Worm (Caenorhabditis elegans) whole organism, L2 larva: Measurements from ENCODE around the gene F54F11.1.

ENCODE experiments used
- aly-2 ChIP-seq: fragments of 150-350 bp; optimal IDR thresholded peaks from 2 replicates; lab custom pipeline; 2014; ENCODE audit warnings: missing biosample characterization, missing genetic modification characterization
- nhr-12 ChIP-seq: fragments of 150-350 bp; optimal IDR thresholded peaks from 2 replicates; lab custom pipeline; 2014; ENCODE audit warnings: missing biosample characterization, missing genetic modification characterization
- skn-1 ChIP-seq: sonication (generic microtip); optimal IDR thresholded peaks from 2 replicates; lab custom pipeline; 2017; ENCODE audit warnings: missing biosample characterization, missing genetic modification characterization
- snpc-4 ChIP-seq: fragments of 150-350 bp; optimal IDR thresholded peaks from 2 replicates; lab custom pipeline; 2014; ENCODE audit warnings: missing biosample characterization, missing genetic modification characterization
- unc-62 ChIP-seq: fragments of 150-350 bp; optimal IDR thresholded peaks from 2 replicates; lab custom pipeline; 2014; ENCODE audit warnings: missing biosample characterization, missing genetic modification reagents, missing genetic modification characterization
- ztf-11 ChIP-seq: sonication (generic microtip); optimal IDR thresholded peaks from 2 replicates; lab custom pipeline; 2017; ENCODE audit warnings: missing biosample characterization, missing genetic modification characterization

DNA sequence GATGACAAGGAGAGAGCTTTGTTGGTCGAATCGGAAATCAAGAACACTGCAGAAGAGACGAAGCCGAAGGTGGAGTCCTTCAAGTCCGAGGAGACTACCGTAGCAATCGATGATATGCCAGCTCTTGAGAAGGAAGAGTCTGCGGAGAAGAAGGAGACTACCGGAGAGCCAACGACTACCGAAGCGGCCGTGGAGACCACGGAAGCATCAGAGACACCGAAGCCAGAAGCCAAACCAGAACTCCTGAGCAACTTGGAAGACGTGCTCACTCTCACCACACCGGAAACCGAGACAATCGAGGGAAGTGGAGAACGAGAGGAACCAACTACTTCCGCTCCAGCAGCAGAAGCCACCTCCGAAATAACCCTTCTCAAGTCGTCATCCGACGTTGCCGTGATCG, 19.6 kb upstream of the F54F11.1 start:
- TF ChIP-seq snpc-4 (no peak), unc-62 (GFP tag; lab: Kevin White, UChicago) (no peak), skn-1 (tag; lab: Kevin White, UChicago) (no peak), nhr-12 (tag; lab: Kevin White, UChicago) (no peak), aly-2 (no peak), ztf-11 (tag; lab: Kevin White, UChicago) (no peak)
